Fruit fly (Drosophila melanogaster) whole organism, prepupa: Measurements from ENCODE around the gene Elp1.

Source experiments
- Blimp-1 ChIP-seq: fragments of 200-800 bp; sonication (Bioruptor generic); optimal IDR thresholded peaks from 3 replicates; lab custom pipeline; 2017; ENCODE audit warnings: missing biosample characterization, missing genetic modification characterization, mild to moderate bottlenecking, moderate library complexity, missing genetic modification reagents
- CG11902 ChIP-seq: fragments of 200-800 bp; sonication (Bioruptor generic); optimal IDR thresholded peaks from 3 replicates; lab custom pipeline; 2016; ENCODE audit warnings: missing biosample characterization, missing genetic modification characterization
- CG3032 ChIP-seq: fragments of 200-800 bp; optimal IDR thresholded peaks from 2 replicates; lab custom pipeline; 2019; ENCODE audit warnings: missing biosample characterization, mild to moderate bottlenecking, missing genetic modification characterization, moderate library complexity
- CG6163 ChIP-seq: fragments of 200-800 bp; sonication (Bioruptor generic); IDR thresholded peaks from 3 replicates; pipeline ENCODE4 v1.3.6; 2022; ENCODE audit warnings: missing biosample characterization, missing genetic modification characterization
- CG6854 ChIP-seq: fragments of 200-800 bp; sonication (Bioruptor generic); optimal IDR thresholded peaks from 2 replicates; lab custom pipeline; 2017; ENCODE audit warnings: missing biosample characterization, mild to moderate bottlenecking, missing genetic modification characterization
- CG7368 ChIP-seq: fragments of 200-800 bp; sonication (Bioruptor generic); optimal IDR thresholded peaks from 3 replicates; lab custom pipeline; 2016; ENCODE audit warnings: missing biosample characterization, missing genetic modification characterization
- CG8119 ChIP-seq: fragments of 200-800 bp; sonication (Bioruptor generic); IDR thresholded peaks from 3 replicates; pipeline ENCODE4 v1.3.6; 2022; ENCODE audit warnings: missing biosample characterization, missing genetic modification characterization
- CG8632 ChIP-seq: fragments of 200-800 bp; sonication (Bioruptor generic); optimal IDR thresholded peaks from 3 replicates; lab custom pipeline; 2016; ENCODE audit warnings: missing biosample characterization, missing genetic modification characterization
- Eip78C ChIP-seq: fragments of 200-800 bp; sonication (Bioruptor generic); peaks from one replicate; lab custom pipeline; 2016; ENCODE audit warnings: missing biosample characterization, missing genetic modification characterization
- Hr39 ChIP-seq: fragments of 200-800 bp; sonication (Bioruptor generic); optimal IDR thresholded peaks from 2 replicates; lab custom pipeline; 2016; ENCODE audit warnings: missing biosample characterization, missing genetic modification characterization
- Hr4 ChIP-seq: fragments of 200-800 bp; sonication (Bioruptor generic); optimal IDR thresholded peaks from 3 replicates; lab custom pipeline; 2016; ENCODE audit warnings: missing biosample characterization, missing genetic modification characterization
- lz ChIP-seq: fragments of 200-800 bp; sonication (Bioruptor generic); optimal IDR thresholded peaks from 3 replicates; lab custom pipeline; 2016; ENCODE audit warnings: missing biosample characterization, missing genetic modification characterization
- vri ChIP-seq: fragments of 200-800 bp; sonication (Bioruptor generic); optimal IDR thresholded peaks from 3 replicates; lab custom pipeline; 2016; ENCODE audit warnings: missing biosample characterization, mild to moderate bottlenecking, missing genetic modification characterization

DNA sequence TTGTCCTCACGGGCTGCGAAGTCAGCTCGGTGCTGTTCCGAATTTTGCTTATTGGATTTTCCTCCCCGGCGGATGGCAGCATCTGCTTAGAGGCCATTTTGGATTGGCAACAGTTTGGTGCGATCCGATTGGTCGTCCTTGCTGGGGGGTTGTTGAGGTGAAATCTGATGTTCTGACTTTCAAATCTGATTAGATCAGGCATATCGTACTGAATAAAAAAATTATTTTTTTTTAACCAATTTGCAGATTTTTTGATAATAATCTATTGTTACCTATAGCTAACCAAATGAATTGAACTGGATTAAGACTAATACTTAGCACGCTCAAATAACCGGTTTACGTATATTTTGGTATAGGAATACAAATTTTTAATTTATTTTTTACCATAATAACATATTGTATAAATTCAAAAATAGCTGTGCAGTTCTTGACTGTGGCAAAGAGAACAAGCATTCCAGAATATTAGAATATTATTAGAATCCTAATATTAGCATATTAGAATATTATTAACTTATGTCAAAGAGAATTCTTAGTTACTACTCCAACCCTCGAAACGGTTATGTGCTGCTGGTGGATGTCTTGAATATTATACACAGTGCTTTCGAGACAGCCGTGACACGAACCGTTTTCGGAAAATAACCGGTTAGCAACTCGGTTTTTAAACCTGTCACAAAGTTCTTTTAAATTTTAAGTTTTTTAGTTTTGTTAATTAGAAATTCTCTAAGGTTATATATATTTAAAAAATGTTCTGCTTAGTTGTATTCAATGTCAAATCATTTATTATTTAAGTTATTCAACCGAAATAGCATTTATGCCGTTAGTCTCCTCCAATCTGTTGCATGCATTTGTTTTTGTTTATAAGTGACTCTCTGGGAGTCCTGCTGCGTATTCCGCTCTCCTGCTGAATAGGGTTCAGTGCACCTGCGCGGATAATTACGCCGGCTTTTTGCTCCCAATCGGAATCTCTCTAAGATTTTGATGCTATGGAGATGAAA lies 43.8 kb downstream of the Elp1 start, which contains the start of gene Fer3:
- TF ChIP-seq Hr39, result no peak
- no peak for TF ChIP-seq vri (GFP tag; lab: Kevin White, UChicago)
- TF ChIP-seq Hr4 (GFP tag; lab: Kevin White, UChicago), result no peak
- no peak for TF ChIP-seq Blimp-1 (GFP tag; lab: Kevin White, UChicago)
- TF ChIP-seq CG8119 (GFP tag; lab: Robert Waterston, UW), result no peak
- TF ChIP-seq CG11902 (GFP tag; lab: Kevin White, UChicago), result no peak
- no peak for TF ChIP-seq CG6854 (GFP tag; lab: Kevin White, UChicago)
- TF ChIP-seq Eip78C (GFP tag; lab: Kevin White, UChicago), result peak; percentile 77
- no peak for TF ChIP-seq CG3032
- no peak for TF ChIP-seq lz (GFP tag; lab: Kevin White, UChicago)
- no peak for TF ChIP-seq CG8632 (GFP tag; lab: Kevin White, UChicago)
- no peak for TF ChIP-seq CG7368 (GFP tag; lab: Kevin White, UChicago)
- no peak for TF ChIP-seq CG6163 (GFP tag; lab: Robert Waterston, UW)
